Fruit fly (Drosophila melanogaster): ENCODE results near the gene X11Lbeta.

The X11Lbeta gene

DNA sequence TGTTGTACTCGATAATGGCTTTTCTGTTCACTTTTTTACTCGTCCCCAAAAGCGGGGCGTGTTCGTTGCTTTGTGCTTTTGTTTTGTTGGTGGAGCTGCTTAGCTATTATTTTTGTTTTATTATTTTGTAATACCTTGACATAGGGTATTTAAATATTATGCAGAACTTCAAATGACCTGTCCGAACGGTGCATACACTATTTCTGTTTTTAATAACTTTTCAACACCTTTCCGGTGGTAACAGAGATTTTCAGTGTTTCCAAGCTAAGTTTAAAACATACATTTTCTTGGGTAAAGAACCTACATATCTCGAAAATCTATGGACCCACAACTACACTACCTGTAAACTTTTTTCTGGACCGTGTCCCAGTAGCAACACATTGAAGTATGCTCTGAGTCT, 40.1 kb upstream of the X11Lbeta start (continued):
- TF ChIP-seq vfl (GFP tag; optimal IDR thresholded peaks at IDR 0.05): no peak
- TF ChIP-seq CG9727 (GFP tag; optimal IDR thresholded peaks at IDR 0.05): no peak
- TF ChIP-seq CG4328 (GFP tag; optimal IDR thresholded peaks at IDR 0.05): no peak
- TF ChIP-seq org-1 (GFP tag; optimal IDR thresholded peaks at IDR 0.05): peak; percentile 6
- no peak for TF ChIP-seq CG4707 (GFP tag; optimal IDR thresholded peaks at IDR 0.05)
- TF ChIP-seq CG30431 (GFP tag; optimal IDR thresholded peaks at IDR 0.05): no peak
- TF ChIP-seq CG1529 (GFP tag; optimal IDR thresholded peaks at IDR 0.05): no peak
- TF ChIP-seq gro (GFP tag; optimal IDR thresholded peaks at IDR 0.05): no peak
- no peak for TF ChIP-seq odd (GFP tag; optimal IDR thresholded peaks at IDR 0.05)
- TF ChIP-seq tap (tag; optimal IDR thresholded peaks at IDR 0.05): no peak
- no peak for TF ChIP-seq Doc3 (GFP tag; IDR thresholded peaks at IDR 0.05; ENCODE audit: partially characterized antibody)
- peak; percentile 23 for TF ChIP-seq CoRest (tag; optimal IDR thresholded peaks at IDR 0.05)
- no peak for TF ChIP-seq Dp (GFP tag; optimal IDR thresholded peaks at IDR 0.05)
- no peak for TF ChIP-seq PHDP (tag; optimal IDR thresholded peaks at IDR 0.05)
- no peak for TF ChIP-seq CG14860 (GFP tag; IDR thresholded peaks at IDR 0.05; ENCODE audit: partially characterized antibody)
- peak; percentile 20 for TF ChIP-seq CG10147 (GFP tag; optimal IDR thresholded peaks at IDR 0.05)
- peak; percentile 15; the same call in 1 of the 2 replicates for TF ChIP-seq MBD-R2 (GFP tag; IDR thresholded peaks at IDR 0.05)
- TF ChIP-seq CG4404 (GFP tag; IDR thresholded peaks at IDR 0.05): no peak
- TF ChIP-seq Sox100B (GFP tag; optimal IDR thresholded peaks at IDR 0.05): no peak
- TF ChIP-seq exex (tag; optimal IDR thresholded peaks at IDR 0.05): no peak
- TF ChIP-seq Awh (GFP tag; IDR thresholded peaks at IDR 0.05): no peak
- no peak for TF ChIP-seq CG15479 (GFP tag; optimal IDR thresholded peaks at IDR 0.05)
- no peak for TF ChIP-seq CkIIα-i1 (GFP tag; IDR thresholded peaks at IDR 0.05)
- no peak for TF ChIP-seq CG12391 (tag; optimal IDR thresholded peaks at IDR 0.05)
- no peak for TF ChIP-seq Antp (GFP tag; optimal IDR thresholded peaks at IDR 0.05)
- TF ChIP-seq CG17568 (GFP tag; optimal IDR thresholded peaks at IDR 0.05): no peak
- no peak for TF ChIP-seq knrl (GFP tag; IDR thresholded peaks at IDR 0.05; ENCODE audit: partially characterized antibody)
- TF ChIP-seq CG16779 (GFP tag; IDR thresholded peaks at IDR 0.05): no peak
- TF ChIP-seq ftz-f1 (GFP tag; optimal IDR thresholded peaks at IDR 0.05): no peak
- no peak for TF ChIP-seq B-H2 (GFP tag; optimal IDR thresholded peaks at IDR 0.05)
- no peak for TF ChIP-seq H2.0 (GFP tag; IDR thresholded peaks at IDR 0.05)
- no peak for TF ChIP-seq sim (GFP tag; IDR thresholded peaks at IDR 0.05)
- TF ChIP-seq CG17328 (GFP tag; IDR thresholded peaks at IDR 0.05): no peak
- no peak for TF ChIP-seq salm (tag; optimal IDR thresholded peaks at IDR 0.05)
- TF ChIP-seq fd102C (GFP tag; optimal IDR thresholded peaks at IDR 0.05): no peak
- TF ChIP-seq toy (GFP tag; IDR thresholded peaks at IDR 0.05): no peak
- TF ChIP-seq Dbx (GFP tag; IDR thresholded peaks at IDR 0.05): 0 out of 3 replicates have a peak, but pooled peaks have one; percentile 40
- TF ChIP-seq Bteb2 (GFP tag; optimal IDR thresholded peaks at IDR 0.05): no peak
- TF ChIP-seq CG8944 (GFP tag; optimal IDR thresholded peaks at IDR 0.05): no peak
- peak; percentile 5 for TF ChIP-seq CG4854 (GFP tag; optimal IDR thresholded peaks at IDR 0.05)
- no peak for TF ChIP-seq peb (GFP tag; IDR thresholded peaks at IDR 0.05)
- TF ChIP-seq CG10366 (GFP tag; IDR thresholded peaks at IDR 0.05): no peak
- TF ChIP-seq CG11504 (tag; optimal IDR thresholded peaks at IDR 0.05): peak; percentile 66
- TF ChIP-seq schlank (tag; optimal IDR thresholded peaks at IDR 0.05): peak; percentile 8
- no peak for TF ChIP-seq Side (GFP tag; optimal IDR thresholded peaks at IDR 0.05)
- no peak for TF ChIP-seq dmrt11E (tag; optimal IDR thresholded peaks at IDR 0.05)
- TF ChIP-seq NC2α (GFP tag; optimal IDR thresholded peaks at IDR 0.05): no peak
- TF ChIP-seq Sry-β (GFP tag; optimal IDR thresholded peaks at IDR 0.05): no peak
- no peak for TF ChIP-seq caup (GFP tag; optimal IDR thresholded peaks at IDR 0.05; ENCODE audit: severe bottlenecking)
- TF ChIP-seq CG9932 (GFP tag; IDR thresholded peaks at IDR 0.05): peak; percentile 28; the same call in 1 of the 2 replicates
- no peak for TF ChIP-seq pros (GFP tag; optimal IDR thresholded peaks at IDR 0.05)
